Worm (Caenorhabditis elegans): Measurements from ENCODE around the gene srt-55.
A peak's percentile ranks its signal among the peaks of the same experiment; 100 is the strongest.

srt-55 gene

DNA sequence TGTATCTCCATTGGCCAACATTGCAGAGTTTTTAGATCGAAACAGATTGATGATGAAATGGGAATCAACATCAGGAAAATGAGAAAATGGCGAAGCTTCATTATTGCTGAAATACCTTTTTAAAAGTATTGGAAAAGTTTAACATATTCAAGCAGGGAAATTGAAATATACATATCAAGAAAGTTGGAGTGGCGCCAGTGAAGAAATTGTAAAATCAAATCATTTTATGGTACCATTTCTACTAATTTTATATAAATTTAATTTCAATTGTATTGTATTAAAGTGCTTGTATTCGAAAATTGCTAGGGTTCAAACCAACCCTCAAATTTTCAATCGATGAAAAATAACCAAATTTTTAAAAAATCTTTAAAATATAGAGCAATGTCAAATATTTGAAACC lies at the start of gene srt-55:
srt-55 (minus strand) TSS at position 101 of the 400 bp plus-strand sequence.
- no peak for TF ChIP-seq hif-1 (tag; optimal IDR thresholded peaks at IDR 0.05)
- TF ChIP-seq dmd-8 (GFP tag; IDR thresholded peaks at IDR 0.05), result no peak
- no peak for TF ChIP-seq nhr-102 (tag; optimal IDR thresholded peaks at IDR 0.05)
- no peak for TF ChIP-seq pqm-1 (tag; optimal IDR thresholded peaks at IDR 0.05)

DNA sequence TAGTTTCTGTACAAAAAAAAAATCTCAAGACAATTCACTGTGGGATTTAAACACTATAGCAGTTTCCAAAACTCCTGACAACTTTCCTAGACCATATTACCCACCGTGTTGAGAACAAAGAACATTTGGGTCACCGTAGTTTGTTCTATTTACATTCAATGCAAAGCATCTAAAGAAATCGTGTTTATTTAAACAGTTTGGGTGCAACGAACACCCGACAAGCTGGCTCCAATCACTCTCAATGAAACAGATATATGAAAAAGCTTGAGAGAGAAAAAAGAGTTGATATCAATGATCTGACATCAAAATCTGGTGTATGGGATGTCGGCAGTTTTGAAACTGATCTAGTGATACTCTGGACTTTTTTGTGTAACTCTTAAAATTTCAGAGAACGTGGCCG lies 48.7 kb upstream of the srt-55 start:
- TF ChIP-seq lsy-2 (tag; optimal IDR thresholded peaks at IDR 0.05), result peak in 1 of 2 experiments; percentile 0
- peak in 1 of 2 experiments; percentile 21 for TF ChIP-seq daf-16 (GFP tag; optimal IDR thresholded peaks at IDR 0.05)
- TF ChIP-seq daf-16 (tag; optimal IDR thresholded peaks at IDR 0.05), result no peak
- no peak for TF ChIP-seq pha-4 (GFP tag; IDR thresholded peaks at IDR 0.05)
- peak; percentile 2 for TF ChIP-seq pha-4 (tag; optimal IDR thresholded peaks at IDR 0.05)
- TF ChIP-seq aha-1 (tag), result no peak

DNA sequence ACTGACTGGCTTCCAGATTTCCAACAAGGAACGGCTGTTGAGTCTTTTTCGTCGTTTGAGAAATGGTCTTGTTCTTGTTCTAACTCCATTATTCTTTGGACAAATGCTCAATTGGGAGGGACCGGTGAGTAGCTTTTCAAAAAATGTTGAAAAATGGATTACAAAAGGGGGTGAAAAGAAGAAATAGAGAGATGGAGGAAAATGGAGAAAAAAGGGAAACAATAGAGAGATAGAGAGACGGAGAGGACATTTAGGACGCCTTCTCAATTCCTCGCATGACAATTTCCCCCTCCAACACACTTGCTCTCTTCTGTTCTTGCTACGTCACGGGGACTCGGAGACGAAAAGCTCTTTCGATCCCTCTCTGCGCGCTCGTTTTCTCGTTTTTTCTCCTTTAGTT lies 46.7 kb upstream of the srt-55 start:
- TF ChIP-seq unc-39 (tag; optimal IDR thresholded peaks at IDR 0.05) (no peak), daf-16 (GFP tag; optimal IDR thresholded peaks at IDR 0.05) (no peak), daf-16 (tag; optimal IDR thresholded peaks at IDR 0.05) (no peak), ctbp-1 (GFP tag; IDR thresholded peaks at IDR 0.05) (peak; percentile 74), T26A8.4 (GFP tag; IDR thresholded peaks at IDR 0.05) (no peak), F10B5.3 (tag; optimal IDR thresholded peaks at IDR 0.05) (no peak), lin-38 (GFP tag; IDR thresholded peaks at IDR 0.05) (no peak), tra-1 (GFP tag; IDR thresholded peaks at IDR 0.05) (0 out of 2 replicates have a peak, but pooled peaks have one; percentile 28), spr-1 (tag; optimal IDR thresholded peaks at IDR 0.05) (no peak), nhr-237 (tag; optimal IDR thresholded peaks at IDR 0.05) (no peak), F26F4.8 (GFP tag; conservative IDR thresholded peaks at IDR 0.05) (no peak), F37D6.2 (tag; optimal IDR thresholded peaks at IDR 0.05) (peak; percentile 22), skn-1 (tag; optimal IDR thresholded peaks at IDR 0.05) (no peak), spr-3 (GFP tag; optimal IDR thresholded peaks at IDR 0.05) (no peak), zfp-2 (tag; optimal IDR thresholded peaks at IDR 0.05) (no peak), tag-97 (GFP tag; IDR thresholded peaks at IDR 0.05) (no peak), rbr-2 (tag; optimal IDR thresholded peaks at IDR 0.05) (peak; percentile 64), nhr-77 (tag; optimal IDR thresholded peaks at IDR 0.05) (no peak), F49E8.2 (tag; optimal IDR thresholded peaks at IDR 0.05; ENCODE audit: borderline replicate concordance) (no peak), Y105C5A.15 (GFP tag; IDR thresholded peaks at IDR 0.05) (no peak), unc-130 (GFP tag; optimal IDR thresholded peaks at IDR 0.05) (no peak), zag-1 (tag; optimal IDR thresholded peaks at IDR 0.05) (no peak), ceh-44 (GFP tag; IDR thresholded peaks at IDR 0.05) (no peak), sdz-12 (GFP tag; optimal IDR thresholded peaks at IDR 0.05) (no peak), ceh-20 (GFP tag; IDR thresholded peaks at IDR 0.05) (no peak), daf-8 (GFP tag; IDR thresholded peaks at IDR 0.05) (no peak), egl-43 (GFP tag; IDR thresholded peaks at IDR 0.05) (no peak), lir-3 (tag; optimal IDR thresholded peaks at IDR 0.05) (no peak), aha-1 (tag) (peak; percentile 61), duxl-1 (tag; optimal IDR thresholded peaks at IDR 0.05; ENCODE audit: poor library complexity) (no peak), ama-1 (optimal IDR thresholded peaks at IDR 0.05) (no peak), nhr-76 (tag; optimal IDR thresholded peaks at IDR 0.05) (no peak), ztf-11 (tag; optimal IDR thresholded peaks at IDR 0.05) (no peak), dmd-6 (GFP tag; IDR thresholded peaks at IDR 0.05) (no peak), Y48G9A.11 (GFP tag; IDR thresholded peaks at IDR 0.05) (no peak), F44E2.7 (GFP tag; IDR thresholded peaks at IDR 0.05) (no peak), ceh-28 (tag; optimal IDR thresholded peaks at IDR 0.05) (no peak), dve-1 (tag; optimal IDR thresholded peaks at IDR 0.05; ENCODE audit: insufficient read depth) (no peak), dmd-8 (GFP tag; IDR thresholded peaks at IDR 0.05) (no peak), mdt-29 (GFP tag; IDR thresholded peaks at IDR 0.05) (0 out of 2 replicates have a peak, but pooled peaks have one; percentile 46), D1046.2 (GFP tag; IDR thresholded peaks at IDR 0.05) (no peak), ces-1 (GFP tag; optimal IDR thresholded peaks at IDR 0.05) (peak; percentile 24), aly-2 (tag; optimal IDR thresholded peaks at IDR 0.05) (no peak)
